Fruit fly (Drosophila melanogaster) whole organism, embryonic: Measurements from ENCODE around the gene CG32462.

Experiments used
- Asciz ChIP-seq: fragments of 200-800 bp; sonication (Bioruptor generic); optimal IDR thresholded peaks from 2 replicates; lab custom pipeline; 2017; ENCODE audit warnings: missing biosample characterization, mild to moderate bottlenecking, missing genetic modification characterization, missing genetic modification reagents
- Awh ChIP-seq: fragments of 200-800 bp; sonication (Bioruptor generic); IDR thresholded peaks from 2 replicates; pipeline ENCODE4, ENCODE4 v1.3.6; 2022; ENCODE audit warnings: missing biosample characterization, missing genetic modification characterization
- CG10654 ChIP-seq: fragments of 200-800 bp; sonication (Bioruptor generic); optimal IDR thresholded peaks from 2 replicates; lab custom pipeline; 2016; ENCODE audit warnings: missing biosample characterization, missing genetic modification characterization
- CG10979 ChIP-seq: fragments of 200-800 bp; sonication (Bioruptor generic); optimal IDR thresholded peaks from 2 replicates; lab custom pipeline; 2018; ENCODE audit warnings: missing biosample characterization, mild to moderate bottlenecking, missing genetic modification characterization, moderate library complexity
- CG12744 ChIP-seq: fragments of 200-800 bp; sonication (Bioruptor generic); optimal IDR thresholded peaks from 2 replicates; lab custom pipeline; 2016; ENCODE audit warnings: missing biosample characterization, missing genetic modification characterization
- CG12769 ChIP-seq: fragments of 200-800 bp; sonication (Bioruptor generic); optimal IDR thresholded peaks from 2 replicates; lab custom pipeline; 2019; ENCODE audit warnings: missing biosample characterization, mild to moderate bottlenecking, missing genetic modification characterization, moderate library complexity
- CG13296 ChIP-seq: fragments of 200-800 bp; sonication (Bioruptor generic); optimal IDR thresholded peaks from 3 replicates; lab custom pipeline; 2018; ENCODE audit warnings: missing biosample characterization, mild to moderate bottlenecking, missing genetic modification characterization
- CG14014 ChIP-seq: fragments of 200-800 bp; sonication (Bioruptor generic); IDR thresholded peaks from 2 replicates; pipeline ENCODE4 v1.3.6; 2022; ENCODE audit warnings: missing biosample characterization, missing genetic modification characterization
- CG17385 ChIP-seq: fragments of 200-800 bp; sonication (Bioruptor generic); optimal IDR thresholded peaks from 3 replicates; lab custom pipeline; 2018; ENCODE audit warnings: missing biosample characterization, mild to moderate bottlenecking, missing genetic modification characterization
- CG17802 ChIP-seq: fragments of 200-800 bp; sonication (Bioruptor generic); optimal IDR thresholded peaks from 2 replicates; lab custom pipeline; 2018; ENCODE audit warnings: missing biosample characterization, mild to moderate bottlenecking, missing genetic modification characterization, moderate library complexity
- CG18476 ChIP-seq: fragments of 200-800 bp; sonication (Bioruptor generic); optimal IDR thresholded peaks from 2 replicates; lab custom pipeline; 2016; ENCODE audit warnings: missing biosample characterization, mild to moderate bottlenecking, missing genetic modification characterization
- CG18619 ChIP-seq: fragments of 200-800 bp; sonication (Bioruptor generic); optimal IDR thresholded peaks from 3 replicates; lab custom pipeline; 2017; ENCODE audit warnings: missing biosample characterization, mild to moderate bottlenecking, missing genetic modification characterization
- CG2712 ChIP-seq: fragments of 200-800 bp; optimal IDR thresholded peaks from 3 replicates; lab custom pipeline; 2019; ENCODE audit warnings: missing biosample characterization, mild to moderate bottlenecking, missing genetic modification characterization, moderate library complexity
- CG4328 ChIP-seq: fragments of 200-800 bp; sonication (Bioruptor generic); optimal IDR thresholded peaks from 3 replicates; lab custom pipeline; 2017; ENCODE audit warnings: missing biosample characterization, missing genetic modification reagents, missing genetic modification characterization
- CG8388 ChIP-seq: fragments of 200-800 bp; sonication (Bioruptor generic); optimal IDR thresholded peaks from 2 replicates; lab custom pipeline; 2019; ENCODE audit warnings: missing biosample characterization, mild to moderate bottlenecking, missing genetic modification characterization, moderate library complexity
- CoRest ChIP-seq: fragments of 200-800 bp; sonication (Bioruptor generic); optimal IDR thresholded peaks from 3 replicates; lab custom pipeline; 2018; ENCODE audit warnings: missing biosample characterization, mild to moderate bottlenecking, missing genetic modification characterization, moderate library complexity
- Dbx ChIP-seq: fragments of 200-800 bp; sonication (Bioruptor generic); IDR thresholded peaks from 3 replicates; pipeline ENCODE4 v1.3.6; 2022; ENCODE audit warnings: missing biosample characterization, missing genetic modification characterization
- Fer2 ChIP-seq: fragments of 200-800 bp; sonication (Bioruptor generic); optimal IDR thresholded peaks from 2 replicates; lab custom pipeline; 2018; ENCODE audit warnings: missing biosample characterization, mild to moderate bottlenecking, missing genetic modification characterization, moderate library complexity
- Gsc ChIP-seq: fragments of 200-800 bp; sonication (Bioruptor generic); IDR thresholded peaks from 2 replicates; pipeline ENCODE4 v1.3.6; 2022; ENCODE audit warnings: missing biosample characterization, missing genetic modification characterization
- H2.0 ChIP-seq: fragments of 200-800 bp; sonication (Bioruptor generic); IDR thresholded peaks from 2 replicates; pipeline ENCODE4 v1.3.6; 2022; ENCODE audit warnings: missing biosample characterization, missing genetic modification characterization
- HmgZ ChIP-seq: fragments of 200-800 bp; sonication (Bioruptor generic); optimal IDR thresholded peaks from 2 replicates; lab custom pipeline; 2018; ENCODE audit warnings: missing biosample characterization, mild to moderate bottlenecking, missing genetic modification characterization
- Hmx ChIP-seq: fragments of 200-800 bp; sonication (Bioruptor generic); optimal IDR thresholded peaks from 2 replicates; lab custom pipeline; 2016; ENCODE audit warnings: missing biosample characterization, missing genetic modification characterization
- Kr ChIP-seq: fragments of 200-800 bp; sonication (Bioruptor generic); optimal IDR thresholded peaks from 2 replicates; lab custom pipeline; 2017; ENCODE audit warnings: missing biosample characterization, mild to moderate bottlenecking, missing genetic modification characterization
- Oaz ChIP-seq: fragments of 200-800 bp; sonication (Bioruptor generic); IDR thresholded peaks from 2 replicates; pipeline ENCODE4 v1.3.6; 2022; ENCODE audit warnings: missing biosample characterization, missing genetic modification characterization
- Pdp1 ChIP-seq, 2 experiments: fragments of 200-800 bp; sonication (Bioruptor generic); optimal IDR thresholded peaks; 3 replicates each; lab custom pipeline; 2016; ENCODE audit warnings: missing biosample characterization in 2 of 2, missing genetic modification characterization in 2 of 2, mild to moderate bottlenecking in 1 of 2, moderate library complexity in 1 of 2
- Rfx ChIP-seq: fragments of 200-800 bp; sonication (Bioruptor generic); IDR thresholded peaks from 2 replicates; pipeline ENCODE4 v1.3.6; 2022; ENCODE audit warnings: missing biosample characterization, missing genetic modification characterization
- Sin3A ChIP-seq: fragments of >200 bp; optimal IDR thresholded peaks from 2 replicates; lab custom pipeline; 2018
- Ssrp ChIP-seq: fragments of 200-800 bp; sonication (Bioruptor generic); optimal IDR thresholded peaks from 2 replicates; lab custom pipeline; 2018; ENCODE audit warnings: missing biosample characterization, mild to moderate bottlenecking, missing genetic modification characterization, moderate library complexity
- ara ChIP-seq: fragments of 200-800 bp; sonication (Bioruptor generic); IDR thresholded peaks from 2 replicates; pipeline ENCODE4 v1.3.6; 2022; ENCODE audit warnings: missing biosample characterization, missing genetic modification characterization
- bab2 ChIP-seq: fragments of 200-800 bp; sonication (Bioruptor generic); optimal IDR thresholded peaks from 2 replicates; lab custom pipeline; 2016; ENCODE audit warnings: missing biosample characterization, missing genetic modification characterization
- bsh ChIP-seq, 2 experiments: fragments of 200-800 bp; sonication (Bioruptor generic); optimal IDR thresholded peaks; 2 replicates each; lab custom pipeline; 2017 to 2018; ENCODE audit warnings: mild to moderate bottlenecking in 2 of 2, missing biosample characterization in 2 of 2, missing genetic modification characterization in 2 of 2, moderate library complexity in 1 of 2
- cad ChIP-seq: fragments of >200 bp; optimal IDR thresholded peaks from 2 replicates; lab custom pipeline; 2017; ENCODE audit warnings: missing biosample characterization, missing genetic modification characterization
- chm ChIP-seq: fragments of 200-800 bp; sonication (Bioruptor generic); IDR thresholded peaks from 2 replicates; pipeline ENCODE4 v1.3.6; 2022; ENCODE audit warnings: missing biosample characterization, missing genetic modification characterization
- ci ChIP-seq: fragments of 200-800 bp; sonication (Bioruptor generic); IDR thresholded peaks from 3 replicates; pipeline ENCODE4 v1.3.6; 2022; ENCODE audit warnings: missing biosample characterization, missing genetic modification characterization
- da ChIP-seq: fragments of 200-800 bp; sonication (Bioruptor generic); optimal IDR thresholded peaks from 2 replicates; lab custom pipeline; 2016; ENCODE audit warnings: missing biosample characterization, missing genetic modification characterization
- dimm ChIP-seq: fragments of 200-800 bp; sonication (Bioruptor generic); IDR thresholded peaks from 2 replicates; pipeline ENCODE4 v1.3.6; 2022; ENCODE audit warnings: missing biosample characterization, missing genetic modification characterization
- dmrt99B ChIP-seq: fragments of 200-800 bp; sonication (Bioruptor generic); optimal IDR thresholded peaks from 2 replicates; lab custom pipeline; 2018; ENCODE audit warnings: missing biosample characterization, mild to moderate bottlenecking, missing genetic modification characterization, moderate library complexity
- en ChIP-seq: fragments of 200-800 bp; sonication (Bioruptor generic); optimal IDR thresholded peaks from 2 replicates; lab custom pipeline; 2016; ENCODE audit warnings: missing biosample characterization, missing genetic modification characterization
- ewg ChIP-seq: fragments of 200-800 bp; sonication (Bioruptor generic); optimal IDR thresholded peaks from 3 replicates; lab custom pipeline; 2017; ENCODE audit warnings: mild to moderate bottlenecking, missing biosample characterization, missing genetic modification reagents, missing genetic modification characterization
- fd102C ChIP-seq: fragments of 200-800 bp; sonication (Bioruptor generic); optimal IDR thresholded peaks from 2 replicates; lab custom pipeline; 2018; ENCODE audit warnings: missing biosample characterization, mild to moderate bottlenecking, missing genetic modification characterization, moderate library complexity
- gem ChIP-seq: fragments of 200-800 bp; sonication (Bioruptor generic); optimal IDR thresholded peaks from 2 replicates; lab custom pipeline; 2019; ENCODE audit warnings: missing biosample characterization, mild to moderate bottlenecking, missing genetic modification characterization, moderate library complexity
- gt ChIP-seq: fragments of 200-800 bp; sonication (Bioruptor generic); IDR thresholded peaks from 2 replicates; pipeline ENCODE4 v1.3.6; 2022; ENCODE audit warnings: missing biosample characterization, missing genetic modification characterization
- hth ChIP-seq: fragments of >200 bp; optimal IDR thresholded peaks from 2 replicates; lab custom pipeline; 2017; ENCODE audit warnings: inconsistent platforms
- inv ChIP-seq: fragments of 200-800 bp; sonication (Bioruptor generic); IDR thresholded peaks from 2 replicates; pipeline ENCODE4 v1.3.6; 2022; ENCODE audit warnings: missing biosample characterization, missing genetic modification characterization; ENCODE audit not compliant: partially characterized antibody
- knrl ChIP-seq: fragments of 200-800 bp; sonication (Bioruptor generic); IDR thresholded peaks from 3 replicates; pipeline ENCODE4 v1.3.6; 2022; ENCODE audit warnings: missing biosample characterization, missing genetic modification characterization; ENCODE audit not compliant: partially characterized antibody
- nerfin-1 ChIP-seq: fragments of 200-800 bp; sonication (Bioruptor generic); optimal IDR thresholded peaks from 3 replicates; lab custom pipeline; 2019; ENCODE audit warnings: missing biosample characterization, mild to moderate bottlenecking, missing genetic modification characterization, moderate library complexity
- sob ChIP-seq: fragments of 200-800 bp; sonication (Bioruptor generic); IDR thresholded peaks from 2 replicates; pipeline ENCODE4 v1.3.6; 2022; ENCODE audit warnings: missing biosample characterization, missing genetic modification characterization
- ssp ChIP-seq: fragments of 200-800 bp; sonication (Bioruptor generic); IDR thresholded peaks from 2 replicates; pipeline ENCODE4 v1.3.6; 2022; ENCODE audit warnings: missing biosample characterization, missing genetic modification characterization
- tap ChIP-seq: fragments of 200-800 bp; optimal IDR thresholded peaks from 3 replicates; lab custom pipeline; 2019; ENCODE audit warnings: missing biosample characterization, mild to moderate bottlenecking, missing genetic modification characterization, moderate library complexity
- tin ChIP-seq: fragments of 200-800 bp; sonication (Bioruptor generic); optimal IDR thresholded peaks from 3 replicates; lab custom pipeline; 2016; ENCODE audit warnings: missing biosample characterization, missing genetic modification characterization
- trem ChIP-seq: fragments of 200-800 bp; optimal IDR thresholded peaks from 3 replicates; lab custom pipeline; 2019; ENCODE audit warnings: missing biosample characterization, mild to moderate bottlenecking, missing genetic modification characterization, moderate library complexity
- zen2 ChIP-seq: fragments of 200-800 bp; sonication (Bioruptor generic); IDR thresholded peaks from 3 replicates; pipeline ENCODE4 v1.3.6; 2022; ENCODE audit warnings: missing biosample characterization, missing genetic modification characterization; ENCODE audit not compliant: partially characterized antibody

The CG32462 gene

DNA sequence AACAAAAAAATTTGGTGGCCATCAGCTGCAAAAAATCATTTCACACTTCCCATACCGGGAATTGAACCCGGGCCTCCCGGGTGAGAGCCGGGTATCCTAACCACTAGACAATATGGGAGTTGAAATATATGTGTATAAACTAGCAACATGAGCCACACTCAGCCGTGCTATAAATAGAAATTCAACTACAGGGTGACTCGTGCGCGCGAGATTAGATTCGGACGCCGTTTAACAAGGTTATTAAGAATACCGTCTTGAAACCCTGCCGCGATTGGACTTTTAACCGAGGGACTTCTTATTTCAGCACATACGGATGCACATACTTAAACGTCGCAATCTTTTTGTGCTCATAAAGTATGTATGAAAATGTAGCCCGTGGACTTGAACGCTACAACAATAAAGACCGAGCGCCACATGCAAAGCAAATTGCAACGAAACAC is 5.6 kb downstream of the CG32462 start (continued):
- TF ChIP-seq CG12744 (GFP tag; lab: Kevin White, UChicago): no peak
- no peak for TF ChIP-seq CG10654 (GFP tag; lab: Kevin White, UChicago)
- TF ChIP-seq Asciz (GFP tag; lab: Kevin White, UChicago): no peak
- no peak for TF ChIP-seq Kr (GFP tag; lab: Kevin White, UChicago)
- no peak for TF ChIP-seq ewg
- TF ChIP-seq CG14014: no peak
- no peak for TF ChIP-seq ara (GFP tag; lab: Robert Waterston, UW)
- no peak for TF ChIP-seq Sin3A
- TF ChIP-seq CG18476 (GFP tag; lab: Kevin White, UChicago): no peak
- no peak for TF ChIP-seq CoRest (tag; lab: Kevin White, UChicago)
- no peak for TF ChIP-seq ssp
- no peak for TF ChIP-seq chm (GFP tag; lab: Robert Waterston, UW)
- no peak for TF ChIP-seq CG17802 (tag; lab: Kevin White, UChicago)
- TF ChIP-seq CG17385: no peak
- TF ChIP-seq zen2 (GFP tag; lab: Robert Waterston, UW): peak; percentile 89; the same call in 2 of the 3 replicates
- peak; percentile 82 for TF ChIP-seq knrl (GFP tag; lab: Robert Waterston, UW)
- TF ChIP-seq Fer2 (tag; lab: Kevin White, UChicago): no peak
- no peak for TF ChIP-seq CG10979 (tag; lab: Kevin White, UChicago)
- no peak for TF ChIP-seq da
- TF ChIP-seq ci (GFP tag; lab: Robert Waterston, UW): peak; percentile 21; the same call in 1 of the 3 replicates
- TF ChIP-seq Awh: no peak
- no peak for TF ChIP-seq Pdp1 (GFP tag; optimal IDR thresholded peaks at IDR 0.05; lab: Kevin White, UChicago)
- no peak for TF ChIP-seq hth (lab: Kevin White, UChicago)
- peak; percentile 32 for TF ChIP-seq cad (GFP tag; lab: Kevin White, UChicago)
- TF ChIP-seq dmrt99B (tag; lab: Kevin White, UChicago): no peak
- no peak for TF ChIP-seq fd102C (GFP tag; lab: Kevin White, UChicago)
- TF ChIP-seq CG4328 (GFP tag; lab: Kevin White, UChicago): no peak
- TF ChIP-seq trem (tag; lab: Kevin White, UChicago): peak; percentile 9
- no peak for TF ChIP-seq nerfin-1 (tag; lab: Kevin White, UChicago)
- TF ChIP-seq CG8388 (GFP tag; lab: Kevin White, UChicago): peak; percentile 0
- TF ChIP-seq gem (tag; lab: Kevin White, UChicago): no peak
- no peak for TF ChIP-seq dimm
- TF ChIP-seq Hmx (GFP tag; lab: Kevin White, UChicago): no peak
- no peak for TF ChIP-seq gt (GFP tag; lab: Robert Waterston, UW)
- TF ChIP-seq Oaz (GFP tag; lab: Robert Waterston, UW): no peak
- no peak for TF ChIP-seq en
- no peak for TF ChIP-seq Dbx (GFP tag; lab: Robert Waterston, UW)
- peak; percentile 13 for TF ChIP-seq HmgZ (tag; lab: Kevin White, UChicago)
- peak; percentile 49 for TF ChIP-seq CG12769 (tag; lab: Kevin White, UChicago)
- peak; percentile 17 for TF ChIP-seq CG2712 (tag; lab: Kevin White, UChicago)
- TF ChIP-seq inv (GFP tag; lab: Robert Waterston, UW): peak; percentile 58
- TF ChIP-seq tin (GFP tag; lab: Kevin White, UChicago): no peak
- TF ChIP-seq H2.0 (GFP tag; lab: Robert Waterston, UW): no peak
- no peak for TF ChIP-seq Rfx (GFP tag; lab: Robert Waterston, UW)
- no peak for TF ChIP-seq Ssrp (tag; lab: Kevin White, UChicago)
- TF ChIP-seq bsh (GFP tag; optimal IDR thresholded peaks at IDR 0.05; lab: Kevin White, UChicago): peak in 1 of 2 experiments; percentile 1
- TF ChIP-seq Gsc (GFP tag; lab: Robert Waterston, UW): no peak
- TF ChIP-seq bab2: no peak
- peak; percentile 33; the same call in 1 of the 2 replicates for TF ChIP-seq sob (GFP tag; lab: Robert Waterston, UW)
- no peak for TF ChIP-seq CG13296 (GFP tag; lab: Kevin White, UChicago)
- no peak for TF ChIP-seq CG18619 (GFP tag; lab: Kevin White, UChicago)
- TF ChIP-seq tap (tag; lab: Kevin White, UChicago): peak; percentile 44
